Worm (Caenorhabditis elegans) whole organism, late embryonic: ENCODE results near the gene mans-4.

ENCODE experiments used
- C38D4.7 ChIP-seq: fragments of 200-800 bp; sonication (Bioruptor generic); optimal IDR thresholded peaks from 2 replicates; lab custom pipeline; 2018; ENCODE audit warnings: mild to moderate bottlenecking, missing genetic modification characterization, moderate library complexity, missing compliant biosample characterization
- F13H6.1 ChIP-seq: sonication (generic microtip); optimal IDR thresholded peaks from 2 replicates; lab custom pipeline; 2016; ENCODE audit warnings: missing genetic modification characterization, missing compliant biosample characterization
- T23F11.4 ChIP-seq: fragments of 200-800 bp; sonication (Bioruptor generic); optimal IDR thresholded peaks from 2 replicates; lab custom pipeline; 2018; ENCODE audit warnings: mild to moderate bottlenecking, missing genetic modification characterization, missing compliant biosample characterization
- Y22D7AL.16 ChIP-seq: sonication (generic microtip); optimal IDR thresholded peaks from 2 replicates; lab custom pipeline; 2016; ENCODE audit warnings: missing genetic modification characterization, missing compliant biosample characterization
- ceh-22 ChIP-seq: sonication (generic microtip); optimal IDR thresholded peaks from 2 replicates; lab custom pipeline; 2017; ENCODE audit warnings: missing biosample characterization, missing genetic modification characterization
- ceh-30 ChIP-seq: fragments of 150-350 bp; optimal IDR thresholded peaks from 2 replicates; lab custom pipeline; 2014; ENCODE audit warnings: missing biosample characterization, missing genetic modification characterization
- ceh-34 ChIP-seq: sonication (generic microtip); optimal IDR thresholded peaks from 2 replicates; lab custom pipeline; 2016; ENCODE audit warnings: mild to moderate bottlenecking, missing genetic modification characterization, missing compliant biosample characterization
- ceh-6 ChIP-seq: fragments of 200-800 bp; sonication (Bioruptor generic); optimal IDR thresholded peaks from 2 replicates; lab custom pipeline; 2018; ENCODE audit warnings: mild to moderate bottlenecking, missing genetic modification characterization, missing compliant biosample characterization
- che-1 ChIP-seq: sonication (generic microtip); optimal IDR thresholded peaks from 2 replicates; lab custom pipeline; 2016; ENCODE audit warnings: mild to moderate bottlenecking, missing genetic modification characterization, missing compliant biosample characterization
- dmd-4 ChIP-seq: sonication (generic microtip); optimal IDR thresholded peaks from 2 replicates; lab custom pipeline; 2016; ENCODE audit warnings: borderline replicate concordance, missing genetic modification characterization, missing compliant biosample characterization
- elt-2 ChIP-seq: sonication (generic microtip); optimal IDR thresholded peaks from 2 replicates; lab custom pipeline; 2016; ENCODE audit warnings: missing genetic modification reagents, missing genetic modification characterization, missing compliant biosample characterization
- elt-4 ChIP-seq: sonication (generic microtip); optimal IDR thresholded peaks from 2 replicates; lab custom pipeline; 2016; ENCODE audit warnings: missing genetic modification characterization, missing compliant biosample characterization
- fkh-10 ChIP-seq: fragments of 150-350 bp; optimal IDR thresholded peaks from 2 replicates; lab custom pipeline; 2014; ENCODE audit warnings: missing biosample characterization, missing genetic modification reagents, missing genetic modification characterization
- fkh-6 ChIP-seq: sonication (generic microtip); optimal IDR thresholded peaks from 2 replicates; lab custom pipeline; 2016; ENCODE audit warnings: missing genetic modification characterization, missing compliant biosample characterization
- hlh-13 ChIP-seq: fragments of 200-800 bp; sonication (Bioruptor generic); optimal IDR thresholded peaks from 2 replicates; lab custom pipeline; 2018; ENCODE audit warnings: mild to moderate bottlenecking, missing genetic modification characterization, missing compliant biosample characterization
- hlh-6 ChIP-seq: sonication (generic microtip); optimal IDR thresholded peaks from 2 replicates; lab custom pipeline; 2016; ENCODE audit warnings: missing genotype, missing genetic modification characterization, missing compliant biosample characterization
- hlh-8 ChIP-seq: sonication (generic microtip); optimal IDR thresholded peaks from 2 replicates; lab custom pipeline; 2016; ENCODE audit warnings: missing genotype, missing genetic modification characterization, missing compliant biosample characterization
- lim-6 ChIP-seq: sonication (generic microtip); optimal IDR thresholded peaks from 2 replicates; lab custom pipeline; 2016; ENCODE audit warnings: missing genetic modification characterization, missing compliant biosample characterization
- madf-2 ChIP-seq: sonication (generic microtip); optimal IDR thresholded peaks from 2 replicates; lab custom pipeline; 2017; ENCODE audit warnings: missing genetic modification characterization, missing compliant biosample characterization
- mec-3 ChIP-seq: sonication (generic microtip); optimal IDR thresholded peaks from 2 replicates; lab custom pipeline; 2016; ENCODE audit warnings: borderline replicate concordance, missing genetic modification characterization, missing compliant biosample characterization
- nfya-1 ChIP-seq: sonication (generic microtip); optimal IDR thresholded peaks from 2 replicates; lab custom pipeline; 2017; ENCODE audit warnings: missing genetic modification characterization, mild to moderate bottlenecking, missing compliant biosample characterization, antibody characterized with exemption, moderate library complexity
- nhr-232 ChIP-seq: sonication (generic microtip); optimal IDR thresholded peaks from 2 replicates; lab custom pipeline; 2016; ENCODE audit warnings: missing genetic modification characterization, missing compliant biosample characterization
- pat-9 ChIP-seq: fragments of 200-800 bp; sonication (Bioruptor generic); optimal IDR thresholded peaks from 2 replicates; lab custom pipeline; 2018; ENCODE audit warnings: mild to moderate bottlenecking, missing genetic modification characterization, moderate library complexity, missing compliant biosample characterization
- pax-1 ChIP-seq: fragments of 150-350 bp; optimal IDR thresholded peaks from 2 replicates; lab custom pipeline; 2014; ENCODE audit warnings: missing biosample characterization, missing genetic modification characterization
- rnt-1 ChIP-seq: sonication (generic microtip); optimal IDR thresholded peaks from 2 replicates; lab custom pipeline; 2016; ENCODE audit warnings: missing genetic modification characterization, missing compliant biosample characterization
- sdc-2 ChIP-seq: sonication (generic microtip); optimal IDR thresholded peaks from 2 replicates; lab custom pipeline; 2016; ENCODE audit warnings: missing genotype, missing genetic modification characterization, missing compliant biosample characterization
- tbx-2 ChIP-seq: sonication (generic microtip); optimal IDR thresholded peaks from 2 replicates; lab custom pipeline; 2016; ENCODE audit warnings: missing genetic modification characterization, missing compliant biosample characterization
- unc-3 ChIP-seq, 2 experiments: fragments of 200-800 bp in 1 of 2; sonication (Bioruptor generic) in 1 of 2; sonication (generic microtip) in 1 of 2; conservative IDR thresholded peaks in 1 of 2; optimal IDR thresholded peaks in 1 of 2; 2 replicates each; pipeline versions ENCODE4 v1.3.6 to Lab custom; 2016 to 2022; ENCODE audit warnings: missing compliant biosample characterization in 2 of 2, missing genetic modification characterization in 2 of 2, missing genetic modification reagents in 1 of 2
- unc-55 ChIP-seq: sonication (generic microtip); optimal IDR thresholded peaks from 2 replicates; lab custom pipeline; 2017; ENCODE audit warnings: missing biosample characterization, missing genetic modification reagents, missing genetic modification characterization
- ztf-16 ChIP-seq: sonication (generic microtip); optimal IDR thresholded peaks from 2 replicates; lab custom pipeline; 2017; ENCODE audit warnings: missing genetic modification characterization, missing compliant biosample characterization

Gene mans-4

DNA sequence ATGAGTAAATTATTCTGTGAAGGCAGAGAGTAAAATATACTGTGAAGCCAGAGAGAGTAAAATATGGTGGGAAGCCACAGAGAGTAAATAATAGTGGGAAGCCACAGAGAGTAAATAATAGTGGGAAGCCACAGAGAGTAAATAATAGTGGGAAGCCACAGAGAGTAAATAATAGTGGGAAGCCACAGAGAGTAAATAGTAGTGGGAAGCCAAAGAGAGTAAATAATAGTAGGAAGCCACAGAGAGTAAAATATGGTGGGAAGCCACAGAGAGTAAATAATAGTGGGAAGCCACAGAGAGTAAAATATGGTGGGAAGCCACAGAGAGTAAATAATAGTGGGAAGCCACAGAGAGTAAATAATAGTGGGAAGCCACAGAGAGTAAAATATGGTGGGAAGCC is 30.3 kb downstream of the mans-4 start:
- TF ChIP-seq F13H6.1 (tag; lab: Kevin White, UChicago): peak; percentile 52
- peak; percentile 57 for TF ChIP-seq madf-2
- TF ChIP-seq ceh-34 (tag; lab: Kevin White, UChicago): peak; percentile 5
- TF ChIP-seq sdc-2 (tag; lab: Kevin White, UChicago): peak; percentile 22
- TF ChIP-seq mec-3: peak; percentile 16
- TF ChIP-seq tbx-2: peak; percentile 37
- peak; percentile 88 for TF ChIP-seq elt-4 (tag; lab: Kevin White, UChicago)
- TF ChIP-seq fkh-6 (tag; lab: Kevin White, UChicago): peak; percentile 26
- peak; percentile 30 for TF ChIP-seq hlh-8 (tag; lab: Kevin White, UChicago)
- peak; percentile 2 for TF ChIP-seq hlh-6 (tag; lab: Kevin White, UChicago)

- no peak for TF ChIP-seq rnt-1 (tag; lab: Kevin White, UChicago)
- no peak for TF ChIP-seq ceh-6 (GFP tag; lab: Kevin White, UChicago)
- no peak for TF ChIP-seq ztf-16 (tag; lab: Kevin White, UChicago)
- no peak for TF ChIP-seq elt-2 (tag; lab: Kevin White, UChicago)
- no peak for TF ChIP-seq lim-6 (tag; lab: Kevin White, UChicago)
Measured at ce11 chrIV:9045252-9045651, 33.1 kb downstream of the mans-4 start, which contains the start of gene Y73F4A.1. Gene Y73F4A.1 (minus strand): TSS chrIV:9045352.

DNA sequence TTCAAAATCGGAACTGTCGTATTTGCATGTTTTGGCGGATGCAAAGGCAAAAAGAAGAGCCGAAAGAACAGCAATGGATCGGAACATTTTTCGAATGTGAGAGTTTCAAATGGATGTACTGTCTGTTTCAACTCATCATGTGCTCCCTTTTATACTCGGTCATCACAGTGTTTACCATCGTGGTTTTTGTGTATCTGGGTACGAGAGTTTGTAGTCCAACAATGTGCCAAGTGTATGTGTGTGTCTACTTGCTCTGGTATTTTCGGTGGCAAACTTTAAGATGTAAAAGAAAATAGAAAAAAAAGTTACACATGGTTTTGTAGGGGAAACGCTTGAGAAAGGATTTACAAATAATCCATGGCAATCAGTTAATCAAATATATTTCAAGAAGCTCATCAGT is 35.1 kb downstream of the mans-4 start, which contains the start of gene Y73F4A.2:
Gene Y73F4A.2, minus strand, starts transcription at position 124 of the 400 bp plus-strand sequence.
- TF ChIP-seq sdc-2 (tag; lab: Kevin White, UChicago): no peak
- TF ChIP-seq hlh-8 (tag; lab: Kevin White, UChicago): no peak
- TF ChIP-seq tbx-2: no peak
- no peak for TF ChIP-seq Y22D7AL.16 (tag; lab: Kevin White, UChicago)
- TF ChIP-seq elt-4 (tag; lab: Kevin White, UChicago): no peak
- no peak for TF ChIP-seq che-1 (tag; lab: Kevin White, UChicago)
- TF ChIP-seq pat-9: no peak

DNA sequence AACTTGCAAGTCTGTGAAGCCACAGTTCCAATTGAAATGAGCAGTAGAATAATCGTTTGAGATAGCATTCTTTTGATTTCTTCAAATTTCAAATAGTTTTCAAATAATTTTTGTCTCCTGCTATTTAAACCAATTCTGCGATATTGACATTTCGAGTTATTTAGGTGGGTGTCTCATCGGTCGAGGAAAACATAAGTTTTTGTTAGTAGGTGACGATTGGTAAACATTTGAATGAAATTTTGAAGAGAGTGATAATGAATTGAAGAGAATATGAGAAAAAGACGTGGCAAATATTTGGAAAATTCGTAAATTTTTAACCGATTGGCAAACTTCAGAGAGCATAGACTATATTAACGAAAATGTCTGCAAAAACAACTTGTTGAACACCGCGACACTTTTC is 38.0 kb downstream of the mans-4 start, which contains the start of gene Y73F4A.3:
Gene Y73F4A.3, minus strand, starts transcription at position 101 of the 400 bp plus-strand sequence.
- TF ChIP-seq dmd-4 (tag; lab: Kevin White, UChicago) (no peak), mec-3 (no peak), C38D4.7 (no peak), hlh-13 (GFP tag; lab: Kevin White, UChicago) (no peak), nhr-232 (tag; lab: Kevin White, UChicago) (no peak), unc-3 (GFP tag; conservative IDR thresholded peaks at IDR 0.05; lab: Robert Waterston, UW) (no peak), unc-3 (tag; optimal IDR thresholded peaks at IDR 0.05; lab: Kevin White, UChicago) (no peak)

- no peak for TF ChIP-seq ztf-16 (tag; lab: Kevin White, UChicago)
- no peak for TF ChIP-seq lim-6 (tag; lab: Kevin White, UChicago)
Measured at ce11 chrIV:9037063-9037462, 41.3 kb downstream of the mans-4 start, which contains the start of gene C53D6.7. Gene C53D6.7 (minus strand): TSS chrIV:9037163.

DNA sequence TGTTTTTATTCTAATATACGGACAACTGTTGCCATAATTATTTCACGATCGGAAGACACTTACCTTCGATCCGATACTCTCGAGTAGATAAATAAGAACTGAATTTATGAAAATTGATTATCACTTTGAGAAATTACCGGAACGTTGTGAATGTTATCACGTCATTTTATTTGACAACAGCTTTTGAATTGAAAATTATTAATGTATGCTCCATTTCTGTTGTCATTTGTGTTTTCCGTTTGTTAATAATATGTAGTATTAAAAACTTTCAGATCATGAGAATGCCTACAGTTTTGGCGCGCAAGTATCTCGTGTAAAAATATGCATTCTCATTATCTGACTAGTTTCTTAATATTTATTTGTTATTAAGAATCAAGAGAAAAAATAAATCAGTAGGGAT is 44.0 kb downstream of the mans-4 start, which contains the start of gene C53D6.10:
Gene C53D6.10, minus strand, starts transcription at position 101 of the 400 bp plus-strand sequence.
- TF ChIP-seq unc-55 (GFP tag; lab: Kevin White, UChicago) (no peak), ceh-30 (tag; lab: Kevin White, UChicago) (no peak), pax-1 (tag; lab: Kevin White, UChicago) (no peak), fkh-10 (GFP tag; lab: Kevin White, UChicago) (no peak), ceh-22 (no peak), T23F11.4 (no peak)

ce11 chrIV:9032550-9032949 is 45.8 kb downstream of the mans-4 start, which contains the start of gene C53D6.6:
Gene C53D6.6 (minus strand): TSS chrIV:9032667.
- peak; percentile 46 for TF ChIP-seq unc-55 (GFP tag; lab: Kevin White, UChicago)
- TF ChIP-seq fkh-6 (tag; lab: Kevin White, UChicago): no peak
- TF ChIP-seq hlh-6 (tag; lab: Kevin White, UChicago): no peak
- peak; percentile 39 for TF ChIP-seq tbx-2
- peak; percentile 38 for TF ChIP-seq nfya-1 (tag; lab: Kevin White, UChicago)
